Worm (Caenorhabditis elegans): Measurements from ENCODE around the gene srz-47.

DNA sequence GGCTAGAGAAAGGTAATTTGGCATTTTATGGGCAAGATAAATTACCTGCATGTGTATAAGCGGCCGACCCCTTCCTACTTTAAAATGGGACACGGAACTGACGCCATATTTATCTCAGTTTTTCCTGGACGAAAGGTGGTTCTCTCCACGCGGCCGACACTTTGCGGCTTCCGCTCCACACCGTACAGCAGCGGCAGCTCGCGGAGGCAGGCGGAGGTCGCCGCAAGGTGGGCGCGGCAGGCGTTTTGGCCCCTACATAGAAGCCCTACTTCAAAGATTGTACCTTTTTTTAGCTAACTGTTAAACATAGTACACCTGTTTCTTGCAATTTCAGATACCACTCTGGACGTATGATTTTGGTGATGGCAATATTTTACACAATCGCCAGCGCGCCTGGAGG is 14.3 kb upstream of the srz-47 start:
- TF ChIP-seq unc-39 (tag; optimal IDR thresholded peaks at IDR 0.05), result no peak
- TF ChIP-seq nfya-1 (tag; optimal IDR thresholded peaks at IDR 0.05; ENCODE audit: insufficient read depth), result no peak
- TF ChIP-seq skn-1 (tag; optimal IDR thresholded peaks at IDR 0.05), result no peak
- TF ChIP-seq snpc-4 (tag; optimal IDR thresholded peaks at IDR 0.05), result no peak
- TF ChIP-seq nhr-43 (tag; optimal IDR thresholded peaks at IDR 0.05; ENCODE audit: poor library complexity, severe bottlenecking), result no peak
- TF ChIP-seq lin-39 (tag; optimal IDR thresholded peaks at IDR 0.05), result no peak
- TF ChIP-seq nhr-28 (tag; optimal IDR thresholded peaks at IDR 0.05), result no peak
- no peak for TF ChIP-seq pqm-1 (tag; optimal IDR thresholded peaks at IDR 0.05)
- TF ChIP-seq nhr-77 (tag; optimal IDR thresholded peaks at IDR 0.05), result no peak
